Worm (Caenorhabditis elegans): ENCODE measurements around the gene Y65A5A.1.

DNA sequence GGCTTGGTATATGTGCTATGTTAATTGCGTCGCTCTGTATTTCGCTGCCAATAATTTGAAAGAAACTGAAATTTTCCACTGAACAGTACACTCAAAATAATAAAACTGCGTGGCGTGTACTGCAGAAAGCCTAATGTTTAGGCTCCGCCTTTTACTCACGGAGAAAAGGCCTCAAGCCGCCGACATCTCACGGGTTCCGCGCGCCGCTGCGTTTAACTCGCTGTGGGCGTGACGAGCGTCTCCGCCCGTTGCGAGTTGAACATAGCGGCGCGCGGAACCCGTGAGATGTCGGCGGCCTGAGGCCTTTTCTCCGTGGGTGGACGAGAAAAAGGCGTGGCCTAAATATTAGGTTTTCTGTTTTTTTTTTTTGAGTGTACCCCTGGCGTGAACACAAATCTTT, 15.0 kb downstream of the Y65A5A.1 start:
- no peak for TF ChIP-seq him-1 (tag; optimal IDR thresholded peaks at IDR 0.05)
- no peak for TF ChIP-seq dao-5 (tag; optimal IDR thresholded peaks at IDR 0.05)
